Worm (Caenorhabditis elegans): ENCODE measurements around the gene F38A1.13.

The F38A1.13 gene

ce11 chrIV:1310337-1310736 is 45.3 kb downstream of the F38A1.13 start:
- TF ChIP-seq fkh-6 (tag; optimal IDR thresholded peaks at IDR 0.05) (no peak), hlh-8 (tag; optimal IDR thresholded peaks at IDR 0.05) (no peak), ceh-48 (tag; optimal IDR thresholded peaks at IDR 0.05) (no peak), ceh-14 (tag; optimal IDR thresholded peaks at IDR 0.05) (no peak), nfya-1 (tag; optimal IDR thresholded peaks at IDR 0.05) (no peak), pqm-1 (tag; optimal IDR thresholded peaks at IDR 0.05) (no peak), ets-4 (tag; optimal IDR thresholded peaks at IDR 0.05) (no peak), ceh-9 (tag; optimal IDR thresholded peaks at IDR 0.05) (no peak), ceh-18 (tag; optimal IDR thresholded peaks at IDR 0.05) (no peak)

All from whole organism, late embryonic.